Fruit fly (Drosophila melanogaster) whole organism, embryonic: ENCODE data around the gene Grip75.

ENCODE experiments used
- B-H1 ChIP-seq: fragments of 200-800 bp; sonication (Bioruptor generic); IDR thresholded peaks from 3 replicates; pipeline ENCODE4 v1.3.6; 2022; ENCODE audit warnings: missing biosample characterization, missing genetic modification characterization
- Blimp-1 ChIP-seq: fragments of 200-800 bp; sonication (Bioruptor generic); optimal IDR thresholded peaks from 3 replicates; lab custom pipeline; 2018; ENCODE audit warnings: missing biosample characterization, missing genetic modification characterization, mild to moderate bottlenecking, moderate library complexity, missing genetic modification reagents
- CG10654 ChIP-seq: fragments of 200-800 bp; sonication (Bioruptor generic); optimal IDR thresholded peaks from 2 replicates; lab custom pipeline; 2016; ENCODE audit warnings: missing biosample characterization, missing genetic modification characterization
- CG11456 ChIP-seq: fragments of 200-800 bp; sonication (Bioruptor generic); IDR thresholded peaks from 3 replicates; pipeline ENCODE4 v1.3.6; 2022; ENCODE audit warnings: missing biosample characterization, missing genetic modification characterization
- CG11504 ChIP-seq: fragments of 200-800 bp; sonication (Bioruptor generic); optimal IDR thresholded peaks from 3 replicates; lab custom pipeline; 2019; ENCODE audit warnings: missing biosample characterization, mild to moderate bottlenecking, missing genetic modification characterization, moderate library complexity
- CG11723 ChIP-seq: fragments of 200-800 bp; sonication (Bioruptor generic); optimal IDR thresholded peaks from 2 replicates; lab custom pipeline; 2017; ENCODE audit warnings: missing biosample characterization, mild to moderate bottlenecking, missing genetic modification characterization
- CG12219 ChIP-seq: fragments of 200-800 bp; sonication (Bioruptor generic); optimal IDR thresholded peaks from 3 replicates; lab custom pipeline; 2018; ENCODE audit warnings: missing biosample characterization, mild to moderate bottlenecking, missing genetic modification characterization
- CG14710 ChIP-seq: fragments of 200-800 bp; sonication (Bioruptor generic); optimal IDR thresholded peaks from 3 replicates; lab custom pipeline; 2019; ENCODE audit warnings: missing biosample characterization, mild to moderate bottlenecking, missing genetic modification characterization, moderate library complexity
- CG15269 ChIP-seq: fragments of 200-800 bp; sonication (Bioruptor generic); optimal IDR thresholded peaks from 2 replicates; lab custom pipeline; 2018; ENCODE audit warnings: missing biosample characterization, mild to moderate bottlenecking, missing genetic modification characterization, moderate library complexity
- CG30020 ChIP-seq: fragments of 200-800 bp; optimal IDR thresholded peaks from 2 replicates; lab custom pipeline; 2019; ENCODE audit warnings: missing biosample characterization, mild to moderate bottlenecking, missing genetic modification characterization, moderate library complexity
- CG7839 ChIP-seq: fragments of 200-800 bp; sonication (Bioruptor generic); optimal IDR thresholded peaks from 3 replicates; lab custom pipeline; 2018; ENCODE audit warnings: missing biosample characterization, mild to moderate bottlenecking, missing genetic modification characterization, moderate library complexity
- CG9932 ChIP-seq: fragments of 200-800 bp; sonication (Bioruptor generic); IDR thresholded peaks from 2 replicates; pipeline ENCODE4 v1.3.6; 2022; ENCODE audit warnings: missing biosample characterization, missing genetic modification characterization
- D19A ChIP-seq: fragments of 200-800 bp; optimal IDR thresholded peaks from 3 replicates; lab custom pipeline; 2019; ENCODE audit warnings: missing biosample characterization, mild to moderate bottlenecking, missing genetic modification characterization, moderate library complexity
- Dfd ChIP-seq, 2 experiments: fragments of >200 bp; optimal IDR thresholded peaks; 2 replicates each; lab custom pipeline; 2017; ENCODE audit warnings: missing biosample characterization in 2 of 2, missing genetic modification characterization in 2 of 2
- Dll ChIP-seq: fragments of 200-800 bp; sonication (Bioruptor generic); IDR thresholded peaks from 4 replicates; pipeline ENCODE4 v1.3.6; 2022; ENCODE audit warnings: missing biosample characterization, missing genetic modification characterization; ENCODE audit not compliant: partially characterized antibody
- E2f2 ChIP-seq: fragments of 200-800 bp; sonication (Bioruptor generic); IDR thresholded peaks from 2 replicates; pipeline ENCODE4 v1.3.6; 2022; ENCODE audit warnings: missing biosample characterization, missing genetic modification characterization
- Eip74EF ChIP-seq, 2 experiments: fragments of 200-800 bp in 1 of 2; fragments of >200 bp in 1 of 2; sonication (Bioruptor generic) in 1 of 2; optimal IDR thresholded peaks; 2 replicates each; lab custom pipeline; 2017 to 2019; ENCODE audit warnings: missing biosample characterization in 2 of 2, missing genetic modification characterization in 2 of 2, mild to moderate bottlenecking in 1 of 2, moderate library complexity in 1 of 2
- Ets65A ChIP-seq: fragments of 200-800 bp; sonication (Bioruptor generic); peaks from one replicate; lab custom pipeline; 2016; ENCODE audit warnings: missing biosample characterization, missing genetic modification characterization
- Hmr ChIP-seq: fragments of 200-800 bp; sonication (Bioruptor generic); optimal IDR thresholded peaks from 3 replicates; lab custom pipeline; 2017; ENCODE audit warnings: mild to moderate bottlenecking, missing biosample characterization, missing genetic modification reagents, missing genetic modification characterization
- Hmx ChIP-seq: fragments of 200-800 bp; sonication (Bioruptor generic); optimal IDR thresholded peaks from 2 replicates; lab custom pipeline; 2016; ENCODE audit warnings: missing biosample characterization, missing genetic modification characterization
- Hr51 ChIP-seq, 2 experiments: fragments of 200-800 bp; sonication (Bioruptor generic); optimal IDR thresholded peaks; 2 replicates in 1 of 2; 3 replicates in 1 of 2; lab custom pipeline; 2016 to 2018; ENCODE audit warnings: missing biosample characterization in 2 of 2, missing genetic modification characterization in 2 of 2, mild to moderate bottlenecking in 1 of 2, moderate library complexity in 1 of 2
- Hsf ChIP-seq: fragments of 200-800 bp; sonication (Bioruptor generic); optimal IDR thresholded peaks from 3 replicates; lab custom pipeline; 2016; ENCODE audit warnings: missing biosample characterization, missing genetic modification characterization
- Med ChIP-seq: fragments of 200-800 bp; sonication (Bioruptor generic); peaks from one replicate; lab custom pipeline; 2016; ENCODE audit warnings: missing biosample characterization, missing genetic modification characterization, mild to moderate bottlenecking, inconsistent platforms, moderate library complexity
- Oaz ChIP-seq: fragments of 200-800 bp; sonication (Bioruptor generic); IDR thresholded peaks from 2 replicates; pipeline ENCODE4 v1.3.6; 2022; ENCODE audit warnings: missing biosample characterization, missing genetic modification characterization
- PHDP ChIP-seq: fragments of 200-800 bp; sonication (Bioruptor generic); optimal IDR thresholded peaks from 3 replicates; lab custom pipeline; 2018; ENCODE audit warnings: missing biosample characterization, mild to moderate bottlenecking, missing genetic modification characterization, moderate library complexity
- Six4 ChIP-seq: fragments of 200-800 bp; sonication (Bioruptor generic); optimal IDR thresholded peaks from 2 replicates; lab custom pipeline; 2016; ENCODE audit warnings: missing biosample characterization, missing genetic modification characterization
- Usf ChIP-seq: fragments of 200-800 bp; sonication (Bioruptor generic); optimal IDR thresholded peaks from 2 replicates; lab custom pipeline; 2017; ENCODE audit warnings: missing genotype, missing biosample characterization, missing genetic modification characterization
- Xbp1 ChIP-seq: fragments of 200-800 bp; sonication (Bioruptor generic); optimal IDR thresholded peaks from 3 replicates; lab custom pipeline; 2016; ENCODE audit warnings: missing biosample characterization, mild to moderate bottlenecking, missing genetic modification characterization
- Xrp1 ChIP-seq: fragments of 200-800 bp; sonication (Bioruptor generic); IDR thresholded peaks from 2 replicates; pipeline ENCODE4 v1.3.6; 2022; ENCODE audit warnings: missing biosample characterization, missing genetic modification characterization
- chinmo ChIP-seq: fragments of 200-800 bp; sonication (Bioruptor generic); IDR thresholded peaks from 4 replicates; pipeline ENCODE4 v1.3.6; 2022; ENCODE audit warnings: missing biosample characterization, missing genetic modification characterization; ENCODE audit not compliant: partially characterized antibody
- chn ChIP-seq: fragments of 200-800 bp; sonication (Bioruptor generic); optimal IDR thresholded peaks from 2 replicates; lab custom pipeline; 2016; ENCODE audit warnings: missing biosample characterization, missing genetic modification characterization
- en ChIP-seq: fragments of 200-800 bp; sonication (Bioruptor generic); optimal IDR thresholded peaks from 2 replicates; lab custom pipeline; 2016; ENCODE audit warnings: missing biosample characterization, missing genetic modification characterization
- exex ChIP-seq: fragments of 200-800 bp; sonication (Bioruptor generic); optimal IDR thresholded peaks from 4 replicates; lab custom pipeline; 2018; ENCODE audit warnings: missing biosample characterization, mild to moderate bottlenecking, missing genetic modification characterization, moderate library complexity
- gcm ChIP-seq: fragments of 200-800 bp; sonication (Bioruptor generic); optimal IDR thresholded peaks from 2 replicates; lab custom pipeline; 2019; ENCODE audit warnings: missing biosample characterization, mild to moderate bottlenecking, missing genetic modification characterization, moderate library complexity
- gem ChIP-seq: fragments of 200-800 bp; sonication (Bioruptor generic); optimal IDR thresholded peaks from 2 replicates; lab custom pipeline; 2019; ENCODE audit warnings: missing biosample characterization, mild to moderate bottlenecking, missing genetic modification characterization, moderate library complexity
- h ChIP-seq: fragments of >200 bp; optimal IDR thresholded peaks from 2 replicates; lab custom pipeline; 2017
- ind ChIP-seq: fragments of 200-800 bp; sonication (Bioruptor generic); optimal IDR thresholded peaks from 3 replicates; lab custom pipeline; 2016; ENCODE audit warnings: missing biosample characterization, missing genetic modification characterization
- lbe ChIP-seq: fragments of 200-800 bp; sonication (Bioruptor generic); optimal IDR thresholded peaks from 2 replicates; lab custom pipeline; 2016; ENCODE audit warnings: missing biosample characterization, mild to moderate bottlenecking, missing genetic modification characterization
- pnt ChIP-seq: fragments of 200-800 bp; sonication (Bioruptor generic); optimal IDR thresholded peaks from 3 replicates; lab custom pipeline; 2016; ENCODE audit warnings: missing biosample characterization, missing genetic modification characterization
- prd ChIP-seq, 3 experiments: fragments of >200 bp in 2 of 3; fragments of 200-800 bp in 1 of 3; sonication (Bioruptor generic) in 1 of 3; optimal IDR thresholded peaks in 2 of 3; IDR thresholded peaks in 1 of 3; 2 replicates in 2 of 3; 3 replicates in 1 of 3; pipeline versions ENCODE4 v1.3.6 to Lab custom; 2017 to 2022; ENCODE audit warnings: missing biosample characterization in 1 of 3, missing genetic modification characterization in 1 of 3
- ranshi ChIP-seq: fragments of 200-800 bp; sonication (Bioruptor generic); IDR thresholded peaks from 2 replicates; pipeline ENCODE4 v1.3.6; 2022; ENCODE audit warnings: missing biosample characterization, missing genetic modification characterization
- sd ChIP-seq: fragments of 200-800 bp; sonication (Bioruptor generic); optimal IDR thresholded peaks from 3 replicates; lab custom pipeline; 2018; ENCODE audit warnings: missing biosample characterization, mild to moderate bottlenecking, missing genetic modification characterization, moderate library complexity
- sens ChIP-seq: fragments of 200-800 bp; sonication (Bioruptor generic); peaks from one replicate; lab custom pipeline; 2016; ENCODE audit warnings: missing biosample characterization, missing genetic modification characterization
- sima ChIP-seq: fragments of 200-800 bp; sonication (Bioruptor generic); optimal IDR thresholded peaks from 2 replicates; lab custom pipeline; 2016; ENCODE audit warnings: missing biosample characterization, missing genetic modification characterization
- tio ChIP-seq: fragments of 200-800 bp; sonication (Bioruptor generic); optimal IDR thresholded peaks from 2 replicates; lab custom pipeline; 2017; ENCODE audit warnings: missing biosample characterization, missing genetic modification characterization, inconsistent platforms
- vvl ChIP-seq: fragments of 200-800 bp; sonication (Bioruptor generic); IDR thresholded peaks from 2 replicates; pipeline ENCODE4 v1.3.6; 2022; ENCODE audit warnings: missing biosample characterization, missing genetic modification characterization

The Grip75 gene

DNA sequence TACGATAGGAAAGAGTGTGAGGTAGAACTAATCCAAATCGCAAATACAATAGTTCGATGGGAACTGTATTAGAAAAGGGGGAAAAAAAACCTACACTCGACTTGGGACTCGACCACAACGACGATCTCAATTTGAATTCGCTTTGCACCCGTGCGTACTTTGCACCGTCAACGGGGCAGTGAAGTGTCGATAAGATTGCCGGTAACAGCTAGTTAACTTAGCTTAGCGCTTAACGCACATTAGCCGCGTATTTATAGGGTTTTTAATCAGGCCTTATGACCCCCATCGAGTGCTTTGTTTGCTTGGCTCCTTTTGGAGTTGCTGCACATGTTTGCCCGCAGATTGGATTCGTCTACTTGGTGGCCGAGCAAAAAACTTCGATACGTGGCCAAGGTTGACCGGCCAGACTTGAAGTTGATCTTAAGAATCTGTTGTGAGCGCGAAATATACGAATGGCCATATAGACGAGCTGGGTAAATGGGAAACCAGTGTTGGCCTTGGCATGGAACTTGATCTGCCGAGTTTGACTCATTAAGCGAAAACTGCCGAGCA lies 31.6 kb downstream of the Grip75 start (continued):
- no peak for TF ChIP-seq chn (GFP tag; lab: Kevin White, UChicago)
- TF ChIP-seq, all 482 proteins: peak for 12

DNA sequence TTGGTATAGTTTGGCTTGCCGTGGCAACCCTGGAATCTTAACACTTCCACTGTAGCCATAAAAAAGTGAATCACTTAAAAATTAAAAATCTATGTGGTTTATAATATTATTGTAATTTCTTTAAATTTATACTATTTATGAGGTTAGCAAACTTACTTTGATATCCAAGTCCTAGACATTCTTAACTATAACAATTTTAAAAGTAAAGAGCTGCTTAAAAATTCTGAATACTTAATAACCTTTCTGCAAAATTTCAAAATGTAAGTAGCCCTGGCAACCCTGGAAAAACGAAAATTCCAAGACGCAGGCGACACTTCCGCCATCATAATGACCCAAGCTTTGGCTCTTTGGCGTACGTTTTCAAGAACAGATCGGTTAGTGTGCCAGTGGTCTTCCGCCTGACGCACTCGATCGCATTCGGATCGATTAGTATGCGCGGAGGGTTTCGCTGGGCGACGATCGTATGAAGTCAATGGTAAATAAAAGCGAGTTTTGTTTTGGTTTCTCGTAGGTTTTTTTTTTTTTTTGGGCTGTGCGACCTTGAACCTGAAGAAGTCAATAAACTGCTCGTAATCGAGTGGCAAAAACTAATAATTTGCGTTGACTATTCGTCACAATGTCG lies 32.6 kb downstream of the Grip75 start:
- TF ChIP-seq CG12219 (no peak), Hr51 (GFP tag; optimal IDR thresholded peaks at IDR 0.05; lab: Kevin White, UChicago) (peak in 1 of 2 experiments; percentile 51), Oaz (GFP tag; lab: Robert Waterston, UW) (0 out of 2 replicates have a peak, but pooled peaks have one; percentile 26), Ets65A (GFP tag; lab: Kevin White, UChicago) (no peak), CG7839 (tag; lab: Kevin White, UChicago) (peak; percentile 26), ranshi (0 out of 2 replicates have a peak, but pooled peaks have one; percentile 13), Med (GFP tag; lab: Kevin White, UChicago) (peak; percentile 12), CG11504 (tag; lab: Kevin White, UChicago) (peak; percentile 59), chinmo (GFP tag; lab: Robert Waterston, UW) (0 out of 4 replicates have a peak, but pooled peaks have one; percentile 58), CG15269 (tag; lab: Kevin White, UChicago) (peak; percentile 14), Hmr (GFP tag; lab: Kevin White, UChicago) (peak; percentile 15), PHDP (tag; lab: Kevin White, UChicago) (no peak), prd (optimal IDR thresholded peaks at IDR 0.05; lab: Kevin White, UChicago) (no peak), prd (GFP tag; IDR thresholded peaks at IDR 0.05; lab: Robert Waterston, UW) (no peak), CG14710 (no peak), ind (GFP tag; lab: Kevin White, UChicago) (no peak), exex (tag; lab: Kevin White, UChicago) (no peak), gem (tag; lab: Kevin White, UChicago) (peak; percentile 0), CG9932 (GFP tag; lab: Robert Waterston, UW) (0 out of 2 replicates have a peak, but pooled peaks have one; percentile 39), Blimp-1 (GFP tag; lab: Kevin White, UChicago) (peak; percentile 79), Hsf (GFP tag; lab: Kevin White, UChicago) (no peak), CG10654 (no peak), Dll (no peak), sd (tag; lab: Kevin White, UChicago) (peak; percentile 13), sima (GFP tag; lab: Kevin White, UChicago) (no peak), vvl (GFP tag; lab: Robert Waterston, UW) (peak; percentile 28), lbe (GFP tag; lab: Kevin White, UChicago) (no peak), D19A (peak; percentile 8), tio (GFP tag; lab: Kevin White, UChicago) (no peak), Eip74EF (GFP tag; optimal IDR thresholded peaks at IDR 0.05; lab: Kevin White, UChicago) (peak in 1 of 2 experiments; percentile 84), sens (GFP tag; lab: Kevin White, UChicago) (peak; percentile 16), Xbp1 (GFP tag; lab: Kevin White, UChicago) (no peak)

DNA sequence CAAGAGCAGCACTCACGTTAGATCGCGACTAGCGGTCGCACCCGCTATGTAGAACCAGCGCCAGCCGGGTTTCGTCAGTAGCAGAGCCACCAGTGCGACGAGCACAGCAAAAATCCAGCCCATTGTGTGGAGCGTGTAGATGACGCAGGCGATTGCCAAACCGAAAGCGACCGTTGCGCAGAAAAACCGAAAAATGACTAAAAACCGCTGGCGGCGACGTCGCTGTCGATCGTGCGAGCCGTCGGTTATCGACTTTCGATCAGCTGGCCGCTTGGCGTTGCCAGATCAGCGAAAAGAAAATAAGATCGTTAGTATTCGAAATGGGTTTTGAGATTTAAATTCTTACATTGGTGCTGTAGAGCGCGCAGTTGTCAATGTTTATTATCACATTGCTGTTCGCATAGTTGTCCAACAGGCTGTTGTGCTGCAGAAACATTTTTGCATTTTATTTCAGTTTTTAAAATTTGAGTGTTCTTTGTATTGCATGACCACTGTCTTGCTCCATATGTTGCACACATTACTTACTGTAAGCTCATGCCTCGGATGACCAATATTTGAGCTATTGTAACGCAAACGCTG lies 33.5 kb downstream of the Grip75 start:
- TF ChIP-seq gcm = peak; percentile 6
- TF ChIP-seq en (GFP tag; lab: Kevin White, UChicago) = peak; percentile 23
- TF ChIP-seq Dll = no peak
- peak; percentile 26 for TF ChIP-seq CG15269 (tag; lab: Kevin White, UChicago)
- no peak for TF ChIP-seq Six4 (GFP tag; lab: Kevin White, UChicago)
- no peak for TF ChIP-seq Hmx
- TF ChIP-seq E2f2 (GFP tag; lab: Robert Waterston, UW) = no peak; the same call in none of the 2 replicates
- TF ChIP-seq B-H1 (GFP tag; lab: Robert Waterston, UW) = peak; percentile 12; the same call in 1 of the 3 replicates
- TF ChIP-seq pnt (GFP tag; lab: Kevin White, UChicago) = peak; percentile 30
- TF ChIP-seq CG30020 (tag; lab: Kevin White, UChicago) = no peak
- no peak for TF ChIP-seq h (lab: Kevin White, UChicago)
- no peak for TF ChIP-seq CG11723 (GFP tag; lab: Kevin White, UChicago)
- 0 out of 2 replicates have a peak, but pooled peaks have one; percentile 16 for TF ChIP-seq Xrp1 (GFP tag; lab: Robert Waterston, UW)
- no peak for TF ChIP-seq Dfd (GFP tag; optimal IDR thresholded peaks at IDR 0.05; lab: Kevin White, UChicago)
- TF ChIP-seq Usf (GFP tag; lab: Kevin White, UChicago) = no peak
- TF ChIP-seq CG11456 = peak; percentile 63; the same call in 1 of the 3 replicates
